Fruit fly (Drosophila melanogaster) whole organism, embryonic: ENCODE measurements around the gene CG15916.

Experiments used
- Atf6 ChIP-seq: fragments of 200-800 bp; sonication (Bioruptor generic); IDR thresholded peaks from 2 replicates; pipeline ENCODE4 v1.3.6; 2022; ENCODE audit warnings: missing biosample characterization, missing genetic modification characterization
- Blimp-1 ChIP-seq: fragments of 200-800 bp; sonication (Bioruptor generic); optimal IDR thresholded peaks from 3 replicates; lab custom pipeline; 2018; ENCODE audit warnings: missing biosample characterization, missing genetic modification characterization, mild to moderate bottlenecking, moderate library complexity, missing genetic modification reagents
- CG10267 ChIP-seq: fragments of 200-800 bp; sonication (Bioruptor generic); optimal IDR thresholded peaks from 2 replicates; lab custom pipeline; 2018; ENCODE audit warnings: missing biosample characterization, mild to moderate bottlenecking, missing genetic modification characterization, moderate library complexity
- CG10321 ChIP-seq: fragments of 200-800 bp; sonication (Bioruptor generic); IDR thresholded peaks from 2 replicates; pipeline ENCODE4 v1.3.6; 2022; ENCODE audit warnings: missing biosample characterization, missing genetic modification characterization
- CG10979 ChIP-seq: fragments of 200-800 bp; sonication (Bioruptor generic); optimal IDR thresholded peaks from 2 replicates; lab custom pipeline; 2018; ENCODE audit warnings: missing biosample characterization, mild to moderate bottlenecking, missing genetic modification characterization, moderate library complexity
- CG11723 ChIP-seq: fragments of 200-800 bp; sonication (Bioruptor generic); optimal IDR thresholded peaks from 2 replicates; lab custom pipeline; 2017; ENCODE audit warnings: missing biosample characterization, mild to moderate bottlenecking, missing genetic modification characterization
- CG12071 ChIP-seq: fragments of 200-800 bp; sonication (Bioruptor generic); optimal IDR thresholded peaks from 3 replicates; lab custom pipeline; 2018; ENCODE audit warnings: missing biosample characterization, mild to moderate bottlenecking, missing genetic modification characterization
- CG13296 ChIP-seq: fragments of 200-800 bp; sonication (Bioruptor generic); optimal IDR thresholded peaks from 3 replicates; lab custom pipeline; 2018; ENCODE audit warnings: missing biosample characterization, mild to moderate bottlenecking, missing genetic modification characterization
- CG17359 ChIP-seq: fragments of 200-800 bp; sonication (Bioruptor generic); optimal IDR thresholded peaks from 3 replicates; lab custom pipeline; 2018; ENCODE audit warnings: missing biosample characterization, mild to moderate bottlenecking, missing genetic modification characterization, moderate library complexity
- CG18262 ChIP-seq: fragments of 200-800 bp; optimal IDR thresholded peaks from 3 replicates; lab custom pipeline; 2019; ENCODE audit warnings: missing biosample characterization, mild to moderate bottlenecking, missing genetic modification characterization, moderate library complexity
- CG1832 ChIP-seq: fragments of 200-800 bp; sonication (Bioruptor generic); optimal IDR thresholded peaks from 2 replicates; lab custom pipeline; 2017; ENCODE audit warnings: missing biosample characterization, mild to moderate bottlenecking, missing genetic modification characterization, inconsistent platforms
- CG2116 ChIP-seq: fragments of 200-800 bp; sonication (Bioruptor generic); optimal IDR thresholded peaks from 3 replicates; lab custom pipeline; 2018; ENCODE audit warnings: missing biosample characterization, mild to moderate bottlenecking, missing genetic modification characterization
- CG3163 ChIP-seq: fragments of 200-800 bp; sonication (Bioruptor generic); optimal IDR thresholded peaks from 3 replicates; lab custom pipeline; 2016; ENCODE audit warnings: missing biosample characterization, missing genetic modification characterization
- CG34224 ChIP-seq: fragments of 200-800 bp; sonication (Bioruptor generic); IDR thresholded peaks from 3 replicates; pipeline ENCODE4 v1.3.6; 2022; ENCODE audit warnings: missing biosample characterization, missing genetic modification characterization; ENCODE audit not compliant: partially characterized antibody
- CG3838 ChIP-seq: fragments of 200-800 bp; sonication (Bioruptor generic); optimal IDR thresholded peaks from 3 replicates; lab custom pipeline; 2016; ENCODE audit warnings: missing biosample characterization, missing genetic modification characterization
- CG3995 ChIP-seq: fragments of 200-800 bp; sonication (Bioruptor generic); optimal IDR thresholded peaks from 3 replicates; lab custom pipeline; 2016; ENCODE audit warnings: missing biosample characterization, missing genetic modification characterization
- CG4360 ChIP-seq: fragments of 200-800 bp; sonication (Bioruptor generic); IDR thresholded peaks from 2 replicates; pipeline ENCODE4 v1.3.6; 2022; ENCODE audit warnings: missing biosample characterization, missing genetic modification characterization
- CG4424 ChIP-seq: fragments of 200-800 bp; sonication (Bioruptor generic); optimal IDR thresholded peaks from 3 replicates; lab custom pipeline; 2016; ENCODE audit warnings: missing biosample characterization, missing genetic modification characterization
- CG6654 ChIP-seq: fragments of 200-800 bp; sonication (Bioruptor generic); optimal IDR thresholded peaks from 2 replicates; lab custom pipeline; 2017; ENCODE audit warnings: missing biosample characterization, mild to moderate bottlenecking, missing genetic modification characterization
- CHES-1-like ChIP-seq: fragments of 200-800 bp; sonication (Bioruptor generic); optimal IDR thresholded peaks from 2 replicates; lab custom pipeline; 2016; ENCODE audit warnings: missing biosample characterization, missing genetic modification characterization
- CTCF ChIP-seq: fragments of 200-800 bp; sonication (Bioruptor generic); optimal IDR thresholded peaks from 2 replicates; lab custom pipeline; 2017; ENCODE audit warnings: missing biosample characterization, mild to moderate bottlenecking, missing genetic modification characterization, moderate library complexity
- Camta ChIP-seq: fragments of 200-800 bp; sonication (Bioruptor generic); optimal IDR thresholded peaks from 2 replicates; lab custom pipeline; 2016; ENCODE audit warnings: missing biosample characterization, missing genetic modification characterization
- E2f1 ChIP-seq: fragments of 200-800 bp; sonication (Bioruptor generic); IDR thresholded peaks from 2 replicates; pipeline ENCODE4 v1.3.6; 2022; ENCODE audit warnings: missing biosample characterization, missing genetic modification characterization
- Ets97D ChIP-seq: fragments of 200-800 bp; sonication (Bioruptor generic); optimal IDR thresholded peaks from 3 replicates; lab custom pipeline; 2016; ENCODE audit warnings: missing biosample characterization, missing genetic modification characterization
- Fer1 ChIP-seq: fragments of 200-800 bp; sonication (Bioruptor generic); optimal IDR thresholded peaks from 2 replicates; lab custom pipeline; 2017; ENCODE audit warnings: missing biosample characterization, mild to moderate bottlenecking, missing genetic modification characterization
- HLHmδ ChIP-seq: fragments of 200-800 bp; sonication (Bioruptor generic); optimal IDR thresholded peaks from 2 replicates; lab custom pipeline; 2018; ENCODE audit warnings: missing biosample characterization, mild to moderate bottlenecking, missing genetic modification characterization, moderate library complexity
- HmgZ ChIP-seq: fragments of 200-800 bp; sonication (Bioruptor generic); optimal IDR thresholded peaks from 2 replicates; lab custom pipeline; 2018; ENCODE audit warnings: missing biosample characterization, mild to moderate bottlenecking, missing genetic modification characterization
- Hmx ChIP-seq: fragments of 200-800 bp; sonication (Bioruptor generic); optimal IDR thresholded peaks from 2 replicates; lab custom pipeline; 2016; ENCODE audit warnings: missing biosample characterization, missing genetic modification characterization
- MTF-1 ChIP-seq: fragments of 200-800 bp; sonication (Bioruptor generic); optimal IDR thresholded peaks from 2 replicates; lab custom pipeline; 2018; ENCODE audit warnings: missing biosample characterization, mild to moderate bottlenecking, missing genetic modification characterization, borderline replicate concordance
- Myb ChIP-seq: fragments of 200-800 bp; sonication (Bioruptor generic); optimal IDR thresholded peaks from 2 replicates; lab custom pipeline; 2016; ENCODE audit warnings: missing biosample characterization, missing genetic modification characterization
- Nf-YB ChIP-seq: fragments of 200-800 bp; sonication (Bioruptor generic); optimal IDR thresholded peaks from 3 replicates; lab custom pipeline; 2019; ENCODE audit warnings: missing biosample characterization, mild to moderate bottlenecking, missing genetic modification characterization, moderate library complexity
- Six4 ChIP-seq: fragments of 200-800 bp; sonication (Bioruptor generic); optimal IDR thresholded peaks from 2 replicates; lab custom pipeline; 2016; ENCODE audit warnings: missing biosample characterization, missing genetic modification characterization
- YL-1 ChIP-seq: fragments of 200-800 bp; sonication (Bioruptor generic); optimal IDR thresholded peaks from 3 replicates; lab custom pipeline; 2017; ENCODE audit warnings: missing biosample characterization, mild to moderate bottlenecking, missing genetic modification characterization
- aop ChIP-seq: fragments of 200-800 bp; sonication (Bioruptor generic); IDR thresholded peaks from 2 replicates; pipeline ENCODE4 v1.3.6; 2022; ENCODE audit warnings: missing biosample characterization, missing genetic modification characterization
- ara ChIP-seq: fragments of 200-800 bp; sonication (Bioruptor generic); IDR thresholded peaks from 2 replicates; pipeline ENCODE4 v1.3.6; 2022; ENCODE audit warnings: missing biosample characterization, missing genetic modification characterization
- ase ChIP-seq: fragments of 200-800 bp; sonication (Bioruptor generic); IDR thresholded peaks from 3 replicates; pipeline ENCODE4 v1.3.6; 2022; ENCODE audit warnings: missing biosample characterization, missing genetic modification characterization
- az2 ChIP-seq: fragments of 200-800 bp; sonication (Bioruptor generic); optimal IDR thresholded peaks from 3 replicates; lab custom pipeline; 2016; ENCODE audit warnings: missing biosample characterization, missing genetic modification characterization
- croc ChIP-seq: fragments of 200-800 bp; sonication (Bioruptor generic); conservative IDR thresholded peaks from 3 replicates; pipeline ENCODE4 v1.3.6; 2022; ENCODE audit warnings: missing biosample characterization, missing genetic modification characterization
- dimm ChIP-seq: fragments of 200-800 bp; sonication (Bioruptor generic); IDR thresholded peaks from 2 replicates; pipeline ENCODE4 v1.3.6; 2022; ENCODE audit warnings: missing biosample characterization, missing genetic modification characterization
- disco-r ChIP-seq: fragments of 200-800 bp; sonication (Bioruptor generic); optimal IDR thresholded peaks from 2 replicates; lab custom pipeline; 2016; ENCODE audit warnings: missing biosample characterization, missing genetic modification characterization
- grau ChIP-seq: fragments of 200-800 bp; optimal IDR thresholded peaks from 3 replicates; lab custom pipeline; 2019; ENCODE audit warnings: missing biosample characterization, mild to moderate bottlenecking, missing genetic modification characterization, moderate library complexity
- hth ChIP-seq: fragments of >200 bp; optimal IDR thresholded peaks from 2 replicates; lab custom pipeline; 2017; ENCODE audit warnings: inconsistent platforms
- nau ChIP-seq: fragments of 200-800 bp; sonication (Bioruptor generic); optimal IDR thresholded peaks from 3 replicates; lab custom pipeline; 2017; ENCODE audit warnings: missing biosample characterization, mild to moderate bottlenecking, missing genetic modification characterization, missing genetic modification reagents
- phol ChIP-seq: fragments of 200-800 bp; sonication (Bioruptor generic); optimal IDR thresholded peaks from 3 replicates; lab custom pipeline; 2018; ENCODE audit warnings: missing biosample characterization, mild to moderate bottlenecking, missing genetic modification characterization, moderate library complexity
- seq ChIP-seq: fragments of 200-800 bp; sonication (Bioruptor generic); IDR thresholded peaks from 2 replicates; pipeline ENCODE4 v1.3.6; 2022; ENCODE audit warnings: missing biosample characterization, missing genetic modification characterization
- shn ChIP-seq: fragments of 200-800 bp; sonication (Bioruptor generic); optimal IDR thresholded peaks from 3 replicates; lab custom pipeline; 2016; ENCODE audit warnings: missing biosample characterization, missing genetic modification characterization
- sna ChIP-seq: fragments of 200-800 bp; sonication (Bioruptor generic); IDR thresholded peaks from 2 replicates; pipeline ENCODE4 v1.3.6; 2022; ENCODE audit warnings: missing biosample characterization, missing genetic modification characterization; ENCODE audit not compliant: partially characterized antibody
- sr ChIP-seq: fragments of 200-800 bp; sonication (Bioruptor generic); IDR thresholded peaks from 3 replicates; pipeline ENCODE4 v1.3.6; 2022; ENCODE audit warnings: missing biosample characterization, missing genetic modification characterization
- tin ChIP-seq: fragments of 200-800 bp; sonication (Bioruptor generic); optimal IDR thresholded peaks from 3 replicates; lab custom pipeline; 2016; ENCODE audit warnings: missing biosample characterization, missing genetic modification characterization
- tup ChIP-seq: fragments of 200-800 bp; sonication (Bioruptor generic); optimal IDR thresholded peaks from 2 replicates; lab custom pipeline; 2016; ENCODE audit warnings: missing biosample characterization, mild to moderate bottlenecking, missing genetic modification characterization, moderate library complexity
- z ChIP-seq: fragments of 200-800 bp; sonication (Bioruptor generic); IDR thresholded peaks from 3 replicates; pipeline ENCODE4 v1.3.6; 2022; ENCODE audit warnings: missing biosample characterization, missing genetic modification characterization
- zfh2 ChIP-seq: fragments of 200-800 bp; sonication (Bioruptor generic); optimal IDR thresholded peaks from 2 replicates; lab custom pipeline; 2016; ENCODE audit warnings: missing biosample characterization, missing genetic modification characterization

CG15916 gene

dm6 chrX:15844139-15844538, 46.2 kb upstream of the CG15916 start, which contains the start of the genes ArgRS and CG8578 (continued):
- TF ChIP-seq Fer1 (GFP tag; lab: Kevin White, UChicago) (no peak), CG3995 (peak; percentile 94), ase (GFP tag; lab: Robert Waterston, UW) (peak; percentile 55; the same call in 2 of the 3 replicates), Myb (GFP tag; lab: Kevin White, UChicago) (peak; percentile 42), nau (GFP tag; lab: Kevin White, UChicago) (no peak), Blimp-1 (GFP tag; lab: Kevin White, UChicago) (no peak), tup (GFP tag; lab: Kevin White, UChicago) (no peak), CG17359 (no peak), tin (GFP tag; lab: Kevin White, UChicago) (peak; percentile 24), sr (no peak), CG4424 (GFP tag; lab: Kevin White, UChicago) (no peak), phol (tag; lab: Kevin White, UChicago) (peak; percentile 60), E2f1 (GFP tag; lab: Robert Waterston, UW) (0 out of 2 replicates have a peak, but pooled peaks have one; percentile 51), CG10267 (peak; percentile 23), seq (GFP tag; lab: Robert Waterston, UW) (no peak), z (GFP tag; lab: Robert Waterston, UW) (no peak), CG12071 (GFP tag; lab: Kevin White, UChicago) (no peak), CG4360 (GFP tag; lab: Robert Waterston, UW) (no peak), az2 (GFP tag; lab: Kevin White, UChicago) (peak; percentile 19), disco-r (GFP tag; lab: Kevin White, UChicago) (no peak), CG2116 (peak; percentile 68), CG10979 (tag; lab: Kevin White, UChicago) (peak; percentile 21), aop (GFP tag; lab: Robert Waterston, UW) (no peak), CG6654 (GFP tag; lab: Kevin White, UChicago) (no peak), sna (GFP tag; lab: Robert Waterston, UW) (peak; percentile 77), CG18262 (tag; lab: Kevin White, UChicago) (peak; percentile 73), MTF-1 (GFP tag; lab: Kevin White, UChicago) (no peak), ara (GFP tag; lab: Robert Waterston, UW) (peak; percentile 43; the same call in 1 of the 2 replicates), CHES-1-like (peak; percentile 52), zfh2 (GFP tag; lab: Kevin White, UChicago) (peak; percentile 70), CTCF (GFP tag; lab: Kevin White, UChicago) (peak; percentile 39), Camta (GFP tag; lab: Kevin White, UChicago) (peak; percentile 85), HLHmδ (GFP tag; lab: Kevin White, UChicago) (no peak), HmgZ (no peak), Atf6 (GFP tag; lab: Robert Waterston, UW) (no peak), hth (lab: Kevin White, UChicago) (no peak), croc (GFP tag; lab: Robert Waterston, UW) (peak; percentile 40; the same call in 1 of the 3 replicates), Ets97D (GFP tag; lab: Kevin White, UChicago) (peak; percentile 73), CG34224 (no peak; the same call in none of the 3 replicates), CG13296 (GFP tag; lab: Kevin White, UChicago) (no peak), Six4 (no peak), CG3163 (GFP tag; lab: Kevin White, UChicago) (peak; percentile 40), grau (tag; lab: Kevin White, UChicago) (peak; percentile 53), YL-1 (peak; percentile 34), shn (GFP tag; lab: Kevin White, UChicago) (peak; percentile 45), CG11723 (no peak), CG10321 (GFP tag; lab: Robert Waterston, UW) (no peak), Hmx (GFP tag; lab: Kevin White, UChicago) (no peak), Nf-YB (GFP tag; lab: Kevin White, UChicago) (no peak), CG1832 (no peak), dimm (no peak), CG3838 (GFP tag; lab: Kevin White, UChicago) (no peak)
